Worm (Caenorhabditis elegans): ENCODE data around the gene R166.2.

R166.2 gene

DNA sequence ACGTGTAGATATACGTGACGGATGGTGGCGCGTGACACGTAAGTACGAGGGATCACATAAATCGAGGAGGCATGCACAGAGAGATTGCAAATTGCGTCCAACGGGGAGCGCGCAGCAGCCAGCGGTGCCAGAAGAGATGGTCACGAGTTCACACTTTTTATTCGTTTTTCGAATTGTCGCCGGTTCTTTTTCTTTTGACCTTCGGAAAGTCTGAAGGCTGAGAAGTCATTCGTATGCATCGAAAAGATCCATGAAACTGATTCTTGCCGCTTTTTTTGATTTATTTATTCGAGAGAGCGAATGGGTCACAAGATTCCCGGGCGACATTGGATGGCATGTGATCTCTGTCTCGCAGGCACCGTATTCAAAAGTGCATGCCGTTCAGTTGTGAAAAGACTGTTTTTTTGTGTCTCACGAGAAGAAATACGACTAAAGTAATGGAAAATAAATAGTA lies 21.5 kb upstream of the R166.2 start:
- TF ChIP-seq sea-1 (GFP tag; conservative IDR thresholded peaks at IDR 0.05) (no peak), ceh-36 (tag; optimal IDR thresholded peaks at IDR 0.05) (no peak), flt-1 (GFP tag; IDR thresholded peaks at IDR 0.05) (no peak), ceh-13 (GFP tag; optimal IDR thresholded peaks at IDR 0.05) (no peak), F13C5.2 (tag; optimal IDR thresholded peaks at IDR 0.05) (no peak), tra-4 (tag; optimal IDR thresholded peaks at IDR 0.05) (no peak), scrt-1 (GFP tag; IDR thresholded peaks at IDR 0.05) (no peak), ama-1 (optimal IDR thresholded peaks at IDR 0.05) (no peak), hmg-4 (GFP tag; optimal IDR thresholded peaks at IDR 0.05) (no peak), hnd-1 (tag; optimal IDR thresholded peaks at IDR 0.05) (no peak), aly-1 (tag; optimal IDR thresholded peaks at IDR 0.05) (no peak), B0310.2 (tag; optimal IDR thresholded peaks at IDR 0.05) (no peak), pes-1 (GFP tag; IDR thresholded peaks at IDR 0.05) (no peak)

DNA sequence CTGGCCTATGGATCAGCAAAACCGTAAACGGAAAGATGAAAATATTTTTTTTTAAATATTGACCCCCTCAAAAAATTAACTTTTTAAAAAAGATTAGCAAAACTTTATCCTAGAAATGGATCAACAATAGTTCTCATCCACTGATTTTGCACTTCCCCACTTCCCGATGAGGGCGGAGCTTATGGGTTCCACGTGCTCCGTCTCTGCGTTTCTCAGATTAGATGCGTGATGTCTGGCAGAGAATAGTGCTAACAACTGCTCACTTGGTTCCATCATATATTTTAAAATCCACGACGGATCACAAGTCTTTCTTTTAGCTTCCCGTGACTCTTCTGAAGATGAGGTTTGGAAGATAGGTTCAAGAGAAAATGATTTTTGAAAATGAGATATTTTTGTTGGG lies 20.9 kb upstream of the R166.2 start:
- TF ChIP-seq tra-4 (tag; optimal IDR thresholded peaks at IDR 0.05), result no peak
- no peak for TF ChIP-seq aly-1 (tag; optimal IDR thresholded peaks at IDR 0.05)
- TF ChIP-seq F13C5.2 (tag; optimal IDR thresholded peaks at IDR 0.05), result no peak
- no peak for TF ChIP-seq ama-1 (optimal IDR thresholded peaks at IDR 0.05)
- no peak for TF ChIP-seq hmbx-1 (tag; optimal IDR thresholded peaks at IDR 0.05)
- TF ChIP-seq scrt-1 (GFP tag; IDR thresholded peaks at IDR 0.05), result no peak
- no peak for TF ChIP-seq flt-1 (GFP tag; IDR thresholded peaks at IDR 0.05)
- no peak for TF ChIP-seq tbx-37 (GFP tag; conservative IDR thresholded peaks at IDR 0.05)
- TF ChIP-seq ets-7 (tag; optimal IDR thresholded peaks at IDR 0.05), result no peak

DNA sequence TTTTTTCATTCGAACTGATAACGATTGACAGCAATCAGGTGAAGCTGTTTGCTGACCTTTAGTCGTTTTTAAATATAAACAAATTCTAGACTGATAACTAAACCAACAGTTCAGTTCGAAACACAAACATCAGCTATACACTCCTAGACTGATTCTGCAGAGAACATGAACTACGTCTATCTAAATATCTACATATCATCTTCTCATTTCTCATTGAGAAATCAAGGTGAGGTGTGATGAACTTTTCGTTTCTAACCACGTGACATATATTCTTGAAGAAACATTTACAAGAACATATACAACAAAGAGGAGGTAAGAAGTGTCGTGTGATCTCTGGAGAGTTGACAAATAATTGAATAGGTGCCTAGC lies 19.7 kb upstream of the R166.2 start:
- TF ChIP-seq F13C5.2 (tag; optimal IDR thresholded peaks at IDR 0.05) (no peak), tbx-37 (GFP tag; conservative IDR thresholded peaks at IDR 0.05) (no peak), ama-1 (optimal IDR thresholded peaks at IDR 0.05) (no peak)

DNA sequence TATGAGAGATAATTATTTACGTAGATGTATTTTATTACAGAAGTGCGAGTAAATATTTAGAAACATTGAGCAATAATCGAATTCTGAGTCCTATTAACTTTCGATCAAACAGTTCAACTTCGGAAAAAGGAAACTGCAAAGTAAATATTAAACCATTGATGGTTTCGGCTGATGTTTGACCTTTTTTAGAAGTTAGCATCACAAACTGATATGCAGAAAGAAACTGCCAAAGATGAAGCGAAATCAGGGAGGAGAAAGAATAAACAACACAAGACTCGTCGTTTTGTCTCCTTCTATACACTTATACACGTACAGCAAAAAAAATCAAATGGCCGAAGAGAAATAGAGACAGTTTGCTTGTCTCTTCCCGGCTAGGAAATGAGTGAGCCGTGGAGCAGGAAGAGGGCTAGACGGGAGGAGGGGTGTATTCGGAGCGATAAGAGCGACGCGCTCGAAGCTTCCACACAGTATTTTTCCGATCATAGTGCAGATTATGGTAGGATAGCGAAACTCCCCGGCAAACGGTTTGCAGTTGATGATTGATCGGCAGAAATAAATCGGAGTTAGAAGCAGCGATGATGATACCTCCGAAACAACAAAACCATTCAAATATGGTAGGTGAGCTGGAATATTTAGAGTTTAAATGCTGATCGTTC lies 19.2 kb upstream of the R166.2 start:
- no peak for TF ChIP-seq tbx-37 (GFP tag; conservative IDR thresholded peaks at IDR 0.05)
- TF ChIP-seq tbx-11 (GFP tag; IDR thresholded peaks at IDR 0.05), result no peak
- no peak for TF ChIP-seq aly-1 (tag; optimal IDR thresholded peaks at IDR 0.05)
- no peak for TF ChIP-seq F13C5.2 (tag; optimal IDR thresholded peaks at IDR 0.05)
- no peak for TF ChIP-seq hmg-4 (GFP tag; optimal IDR thresholded peaks at IDR 0.05)

DNA sequence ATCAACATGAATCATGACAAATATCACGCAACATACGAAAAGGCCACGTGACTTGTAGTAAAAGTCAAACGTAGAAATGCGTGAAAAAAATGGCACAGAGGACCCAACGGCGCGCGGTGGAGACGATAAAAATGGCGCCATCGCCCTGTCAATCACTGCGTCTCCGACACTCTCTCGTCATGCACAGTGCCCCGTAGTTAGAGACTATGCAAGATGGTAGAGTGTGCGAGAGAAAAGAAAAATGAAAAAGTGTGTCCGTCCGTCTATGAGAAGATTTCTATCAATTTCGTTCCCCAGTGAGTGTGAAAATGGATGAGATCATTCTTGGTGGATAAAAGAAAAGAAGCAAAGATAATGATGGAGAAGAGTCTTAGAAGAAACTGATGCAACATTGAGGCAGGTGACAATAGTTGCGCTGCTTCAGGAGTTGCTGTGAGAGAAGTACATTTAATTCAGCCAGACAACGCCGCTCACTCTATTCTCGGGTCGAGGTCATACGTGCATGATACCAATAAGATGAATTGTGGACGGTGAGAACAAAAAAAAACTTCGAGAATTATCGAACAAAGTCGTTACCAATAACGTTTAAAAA lies 18.1 kb upstream of the R166.2 start:
- TF ChIP-seq flt-1 (GFP tag; IDR thresholded peaks at IDR 0.05) (no peak), ceh-13 (GFP tag; optimal IDR thresholded peaks at IDR 0.05) (no peak), tbx-11 (GFP tag; IDR thresholded peaks at IDR 0.05) (no peak), hnd-1 (tag; optimal IDR thresholded peaks at IDR 0.05) (no peak), pes-1 (GFP tag; IDR thresholded peaks at IDR 0.05) (no peak), sea-1 (GFP tag; conservative IDR thresholded peaks at IDR 0.05) (no peak), hmg-4 (GFP tag; optimal IDR thresholded peaks at IDR 0.05) (no peak), B0310.2 (tag; optimal IDR thresholded peaks at IDR 0.05) (no peak), tbx-37 (GFP tag; conservative IDR thresholded peaks at IDR 0.05) (no peak), ceh-36 (tag; optimal IDR thresholded peaks at IDR 0.05) (no peak), tra-4 (tag; optimal IDR thresholded peaks at IDR 0.05) (no peak), scrt-1 (GFP tag; IDR thresholded peaks at IDR 0.05) (no peak), hmbx-1 (tag; optimal IDR thresholded peaks at IDR 0.05) (no peak), F13C5.2 (tag; optimal IDR thresholded peaks at IDR 0.05) (no peak)

DNA sequence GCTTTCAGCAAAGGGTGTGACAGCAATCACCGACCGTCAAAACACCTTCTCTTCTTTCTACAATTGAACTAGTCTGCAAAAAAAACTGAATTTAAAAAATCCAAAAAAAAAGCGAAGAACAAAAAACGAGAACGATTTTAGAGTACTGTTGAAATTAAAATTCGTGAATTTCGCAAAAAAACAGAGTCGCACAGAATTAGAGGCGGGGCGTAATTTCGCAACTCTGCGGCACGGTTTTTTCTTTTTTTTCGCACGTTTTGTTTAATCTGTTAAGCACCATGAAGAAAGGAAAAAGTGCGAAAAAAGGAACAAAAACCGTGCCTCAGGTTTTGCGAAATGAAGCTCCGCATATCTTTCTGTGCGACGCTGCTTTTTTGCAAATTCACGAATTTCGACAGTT lies 17.5 kb upstream of the R166.2 start, which contains the start of gene mnk-1:
TSS of gene mnk-1 (minus strand) at position 73 of the 400 bp plus-strand sequence.
- no peak for TF ChIP-seq hnd-1 (tag; optimal IDR thresholded peaks at IDR 0.05)
- TF ChIP-seq tbx-11 (GFP tag; IDR thresholded peaks at IDR 0.05), result no peak
- TF ChIP-seq hmg-4 (GFP tag; optimal IDR thresholded peaks at IDR 0.05), result no peak
- no peak for TF ChIP-seq hmbx-1 (tag; optimal IDR thresholded peaks at IDR 0.05)
- TF ChIP-seq B0310.2 (tag; optimal IDR thresholded peaks at IDR 0.05), result no peak
- no peak for TF ChIP-seq scrt-1 (GFP tag; IDR thresholded peaks at IDR 0.05)
- no peak for TF ChIP-seq flt-1 (GFP tag; IDR thresholded peaks at IDR 0.05)
- no peak for TF ChIP-seq aly-1 (tag; optimal IDR thresholded peaks at IDR 0.05)
- TF ChIP-seq F13C5.2 (tag; optimal IDR thresholded peaks at IDR 0.05), result no peak
- no peak for TF ChIP-seq tbx-37 (GFP tag; conservative IDR thresholded peaks at IDR 0.05)
- no peak for TF ChIP-seq ets-7 (tag; optimal IDR thresholded peaks at IDR 0.05)
- no peak for TF ChIP-seq pes-1 (GFP tag; IDR thresholded peaks at IDR 0.05)
- no peak for TF ChIP-seq sea-1 (GFP tag; conservative IDR thresholded peaks at IDR 0.05)
- no peak for TF ChIP-seq ceh-36 (tag; optimal IDR thresholded peaks at IDR 0.05)
- TF ChIP-seq ceh-13 (GFP tag; optimal IDR thresholded peaks at IDR 0.05), result no peak
- TF ChIP-seq tra-4 (tag; optimal IDR thresholded peaks at IDR 0.05), result no peak
- no peak for TF ChIP-seq ama-1 (optimal IDR thresholded peaks at IDR 0.05)

DNA sequence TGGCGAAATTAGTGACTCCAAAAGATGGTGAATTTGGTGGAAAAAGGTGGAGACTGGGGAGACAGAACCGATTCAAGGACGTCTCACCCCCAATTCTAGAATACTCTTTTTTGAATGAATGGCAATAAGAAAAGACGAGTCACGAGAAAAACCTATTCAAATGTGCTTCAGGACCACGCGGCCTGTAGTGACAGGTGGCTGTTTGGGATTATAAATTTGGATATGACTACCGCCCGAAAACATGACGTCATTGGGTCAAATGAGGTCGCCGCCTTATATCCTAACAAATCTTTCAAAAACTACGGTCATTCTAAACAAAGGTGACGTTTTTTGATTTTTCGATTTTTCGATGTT lies 16.6 kb upstream of the R166.2 start:
- no peak for TF ChIP-seq B0310.2 (tag; optimal IDR thresholded peaks at IDR 0.05)
- TF ChIP-seq ets-7 (tag; optimal IDR thresholded peaks at IDR 0.05), result no peak
- TF ChIP-seq flt-1 (GFP tag; IDR thresholded peaks at IDR 0.05), result no peak
- TF ChIP-seq hmg-4 (GFP tag; optimal IDR thresholded peaks at IDR 0.05), result no peak
- TF ChIP-seq hnd-1 (tag; optimal IDR thresholded peaks at IDR 0.05), result no peak
- TF ChIP-seq pes-1 (GFP tag; IDR thresholded peaks at IDR 0.05), result no peak
- no peak for TF ChIP-seq ceh-13 (GFP tag; optimal IDR thresholded peaks at IDR 0.05)
- no peak for TF ChIP-seq tbx-11 (GFP tag; IDR thresholded peaks at IDR 0.05)
- TF ChIP-seq tra-4 (tag; optimal IDR thresholded peaks at IDR 0.05), result no peak
- TF ChIP-seq ceh-36 (tag; optimal IDR thresholded peaks at IDR 0.05), result no peak
- no peak for TF ChIP-seq hmbx-1 (tag; optimal IDR thresholded peaks at IDR 0.05)

Measured in whole organism, early embryonic.